Fruit fly (Drosophila melanogaster) whole organism, embryonic: ENCODE measurements around the gene alphaTub84B.
A peak's percentile ranks its signal among the peaks of the same experiment; 100 is the strongest.

ENCODE experiments used
- Ada2b ChIP-seq: fragments of 200-800 bp; sonication (Bioruptor generic); IDR thresholded peaks from 2 replicates; pipeline ENCODE4 v1.3.6; 2022; ENCODE audit warnings: missing biosample characterization, missing genetic modification characterization
- Asciz ChIP-seq: fragments of 200-800 bp; sonication (Bioruptor generic); optimal IDR thresholded peaks from 2 replicates; lab custom pipeline; 2017; ENCODE audit warnings: missing biosample characterization, mild to moderate bottlenecking, missing genetic modification characterization, missing genetic modification reagents
- CG10959 ChIP-seq: fragments of 200-800 bp; sonication (Bioruptor generic); IDR thresholded peaks from 2 replicates; pipeline ENCODE4 v1.3.6; 2022; ENCODE audit warnings: missing biosample characterization, missing genetic modification characterization
- CG11456 ChIP-seq: fragments of 200-800 bp; sonication (Bioruptor generic); IDR thresholded peaks from 3 replicates; pipeline ENCODE4 v1.3.6; 2022; ENCODE audit warnings: missing biosample characterization, missing genetic modification characterization
- CG13894 ChIP-seq: fragments of 200-800 bp; sonication (Bioruptor generic); optimal IDR thresholded peaks from 3 replicates; lab custom pipeline; 2018; ENCODE audit warnings: missing biosample characterization, mild to moderate bottlenecking, missing genetic modification characterization, moderate library complexity
- CG16779 ChIP-seq: fragments of 200-800 bp; sonication (Bioruptor generic); IDR thresholded peaks from 2 replicates; pipeline ENCODE4 v1.3.6; 2022; ENCODE audit warnings: missing biosample characterization, missing genetic modification characterization
- CG1792 ChIP-seq: fragments of 200-800 bp; sonication (Bioruptor generic); optimal IDR thresholded peaks from 2 replicates; lab custom pipeline; 2016; ENCODE audit warnings: missing biosample characterization, missing genetic modification characterization
- CG18764 ChIP-seq: fragments of 200-800 bp; sonication (Bioruptor generic); optimal IDR thresholded peaks from 3 replicates; lab custom pipeline; 2016; ENCODE audit warnings: missing biosample characterization, missing genetic modification characterization
- CG2116 ChIP-seq: fragments of 200-800 bp; sonication (Bioruptor generic); optimal IDR thresholded peaks from 3 replicates; lab custom pipeline; 2018; ENCODE audit warnings: missing biosample characterization, mild to moderate bottlenecking, missing genetic modification characterization
- CG2120 ChIP-seq: fragments of 200-800 bp; sonication (Bioruptor generic); optimal IDR thresholded peaks from 3 replicates; lab custom pipeline; 2016; ENCODE audit warnings: missing biosample characterization, missing genetic modification characterization
- CG3065 ChIP-seq: fragments of 200-800 bp; sonication (Bioruptor generic); optimal IDR thresholded peaks from 2 replicates; lab custom pipeline; 2016; ENCODE audit warnings: missing biosample characterization, missing genetic modification characterization
- CG31388 ChIP-seq: fragments of 200-800 bp; sonication (Bioruptor generic); optimal IDR thresholded peaks from 2 replicates; lab custom pipeline; 2016; ENCODE audit warnings: missing biosample characterization, missing genetic modification characterization
- CG34422 ChIP-seq: fragments of 200-800 bp; sonication (Bioruptor generic); IDR thresholded peaks from 3 replicates; pipeline ENCODE4 v1.3.6; 2022; ENCODE audit warnings: missing biosample characterization, missing genetic modification characterization
- CG4360 ChIP-seq: fragments of 200-800 bp; sonication (Bioruptor generic); IDR thresholded peaks from 2 replicates; pipeline ENCODE4 v1.3.6; 2022; ENCODE audit warnings: missing biosample characterization, missing genetic modification characterization
- CG4404 ChIP-seq: fragments of 200-800 bp; sonication (Bioruptor generic); IDR thresholded peaks from 2 replicates; pipeline ENCODE4 v1.3.6; 2022; ENCODE audit warnings: missing biosample characterization, missing genetic modification characterization
- CG4730 ChIP-seq: fragments of 200-800 bp; sonication (Bioruptor generic); IDR thresholded peaks from 2 replicates; pipeline ENCODE4 v1.3.6; 2022; ENCODE audit warnings: missing biosample characterization, missing genetic modification characterization
- CG6689 ChIP-seq: fragments of 200-800 bp; sonication (Bioruptor generic); IDR thresholded peaks from 2 replicates; pipeline ENCODE4 v1.3.6; 2022; ENCODE audit warnings: missing biosample characterization, missing genetic modification characterization
- CG7372 ChIP-seq: fragments of 200-800 bp; sonication (Bioruptor generic); IDR thresholded peaks from 2 replicates; pipeline ENCODE4 v1.3.6; 2022; ENCODE audit warnings: missing biosample characterization, missing genetic modification characterization
- CG7556 ChIP-seq: fragments of 200-800 bp; sonication (Bioruptor generic); optimal IDR thresholded peaks from 2 replicates; lab custom pipeline; 2017; ENCODE audit warnings: missing biosample characterization, mild to moderate bottlenecking, missing genetic modification characterization
- CG8765 ChIP-seq: fragments of 200-800 bp; sonication (Bioruptor generic); IDR thresholded peaks from 2 replicates; pipeline ENCODE4 v1.3.6; 2022; ENCODE audit warnings: missing biosample characterization, missing genetic modification characterization
- CG9932 ChIP-seq: fragments of 200-800 bp; sonication (Bioruptor generic); IDR thresholded peaks from 2 replicates; pipeline ENCODE4 v1.3.6; 2022; ENCODE audit warnings: missing biosample characterization, missing genetic modification characterization
- Chrac-16 ChIP-seq: fragments of 200-800 bp; sonication (Bioruptor generic); optimal IDR thresholded peaks from 3 replicates; lab custom pipeline; 2016; ENCODE audit warnings: missing biosample characterization, missing genetic modification characterization
- Dll ChIP-seq: fragments of 200-800 bp; sonication (Bioruptor generic); IDR thresholded peaks from 4 replicates; pipeline ENCODE4 v1.3.6; 2022; ENCODE audit warnings: missing biosample characterization, missing genetic modification characterization; ENCODE audit not compliant: partially characterized antibody
- Dref ChIP-seq: fragments of 200-800 bp; sonication (Bioruptor generic); IDR thresholded peaks from 2 replicates; pipeline ENCODE4 v1.3.6; 2022; ENCODE audit warnings: missing biosample characterization, missing genetic modification characterization
- HHEX ChIP-seq: fragments of 200-800 bp; sonication (Bioruptor generic); optimal IDR thresholded peaks from 3 replicates; lab custom pipeline; 2017; ENCODE audit warnings: missing biosample characterization, mild to moderate bottlenecking, missing genetic modification characterization, missing genetic modification reagents
- Mrtf ChIP-seq: fragments of 200-800 bp; sonication (Bioruptor generic); IDR thresholded peaks from 3 replicates; pipeline ENCODE4 v1.3.6; 2022; ENCODE audit warnings: missing biosample characterization, missing genetic modification characterization
- NfI ChIP-seq: fragments of 200-800 bp; sonication (Bioruptor generic); optimal IDR thresholded peaks from 3 replicates; lab custom pipeline; 2018; ENCODE audit warnings: missing biosample characterization, mild to moderate bottlenecking, missing genetic modification characterization, moderate library complexity
- Oaz ChIP-seq: fragments of 200-800 bp; sonication (Bioruptor generic); IDR thresholded peaks from 2 replicates; pipeline ENCODE4 v1.3.6; 2022; ENCODE audit warnings: missing biosample characterization, missing genetic modification characterization
- Ssrp ChIP-seq: fragments of 200-800 bp; sonication (Bioruptor generic); optimal IDR thresholded peaks from 2 replicates; lab custom pipeline; 2018; ENCODE audit warnings: missing biosample characterization, mild to moderate bottlenecking, missing genetic modification characterization, moderate library complexity
- Xbp1 ChIP-seq: fragments of 200-800 bp; sonication (Bioruptor generic); optimal IDR thresholded peaks from 3 replicates; lab custom pipeline; 2016; ENCODE audit warnings: missing biosample characterization, mild to moderate bottlenecking, missing genetic modification characterization
- ap ChIP-seq: fragments of 200-800 bp; sonication (Bioruptor generic); IDR thresholded peaks from 2 replicates; pipeline ENCODE4 v1.3.6; 2022; ENCODE audit warnings: missing biosample characterization, missing genetic modification characterization
- cwo ChIP-seq: fragments of 200-800 bp; sonication (Bioruptor generic); optimal IDR thresholded peaks from 3 replicates; lab custom pipeline; 2017; ENCODE audit warnings: missing biosample characterization, missing genetic modification characterization, mild to moderate bottlenecking, moderate library complexity, missing genetic modification reagents
- dan ChIP-seq: fragments of 200-800 bp; sonication (Bioruptor generic); IDR thresholded peaks from 2 replicates; pipeline ENCODE4 v1.3.6; 2022; ENCODE audit warnings: missing biosample characterization, missing genetic modification characterization
- ewg ChIP-seq: fragments of 200-800 bp; sonication (Bioruptor generic); optimal IDR thresholded peaks from 3 replicates; lab custom pipeline; 2017; ENCODE audit warnings: mild to moderate bottlenecking, missing biosample characterization, missing genetic modification reagents, missing genetic modification characterization
- exex ChIP-seq: fragments of 200-800 bp; sonication (Bioruptor generic); optimal IDR thresholded peaks from 4 replicates; lab custom pipeline; 2018; ENCODE audit warnings: missing biosample characterization, mild to moderate bottlenecking, missing genetic modification characterization, moderate library complexity
- fd102C ChIP-seq: fragments of 200-800 bp; sonication (Bioruptor generic); optimal IDR thresholded peaks from 2 replicates; lab custom pipeline; 2018; ENCODE audit warnings: missing biosample characterization, mild to moderate bottlenecking, missing genetic modification characterization, moderate library complexity
- fd3F ChIP-seq: fragments of 200-800 bp; sonication (Bioruptor generic); optimal IDR thresholded peaks from 2 replicates; lab custom pipeline; 2018; ENCODE audit warnings: missing biosample characterization, mild to moderate bottlenecking, missing genetic modification characterization, moderate library complexity
- fd64A ChIP-seq: fragments of 200-800 bp; sonication (Bioruptor generic); optimal IDR thresholded peaks from 3 replicates; lab custom pipeline; 2018; ENCODE audit warnings: missing biosample characterization, mild to moderate bottlenecking, missing genetic modification characterization
- gem ChIP-seq: fragments of 200-800 bp; sonication (Bioruptor generic); optimal IDR thresholded peaks from 2 replicates; lab custom pipeline; 2019; ENCODE audit warnings: missing biosample characterization, mild to moderate bottlenecking, missing genetic modification characterization, moderate library complexity
- hkb ChIP-seq, 2 experiments: fragments of 200-800 bp in 1 of 2; fragments of >200 bp in 1 of 2; sonication (Bioruptor generic) in 1 of 2; IDR thresholded peaks in 1 of 2; optimal IDR thresholded peaks in 1 of 2; 2 replicates each; pipeline versions ENCODE4 v1.3.6 to Lab custom; 2017 to 2022; ENCODE audit warnings: missing biosample characterization in 1 of 2, missing genetic modification characterization in 1 of 2
- lilli ChIP-seq: fragments of 200-800 bp; sonication (Bioruptor generic); optimal IDR thresholded peaks from 3 replicates; lab custom pipeline; 2016; ENCODE audit warnings: missing biosample characterization, missing genetic modification characterization
- maf-S ChIP-seq: fragments of 200-800 bp; sonication (Bioruptor generic); optimal IDR thresholded peaks from 2 replicates; lab custom pipeline; 2016; ENCODE audit warnings: missing biosample characterization, missing genetic modification characterization
- pros ChIP-seq: fragments of 200-800 bp; sonication (Bioruptor generic); optimal IDR thresholded peaks from 3 replicates; lab custom pipeline; 2019; ENCODE audit warnings: missing biosample characterization, mild to moderate bottlenecking, missing genetic modification characterization, moderate library complexity
- sc ChIP-seq, 3 experiments: fragments of >200 bp in 2 of 3; fragments of 200-800 bp in 1 of 3; sonication (Bioruptor generic) in 1 of 3; optimal IDR thresholded peaks; 2 replicates in 2 of 3; 3 replicates in 1 of 3; lab custom pipeline; 2017; ENCODE audit warnings: mild to moderate bottlenecking in 1 of 3, missing biosample characterization in 1 of 3, missing genetic modification characterization in 1 of 3, missing genetic modification reagents in 1 of 3
- sd ChIP-seq: fragments of 200-800 bp; sonication (Bioruptor generic); optimal IDR thresholded peaks from 3 replicates; lab custom pipeline; 2018; ENCODE audit warnings: missing biosample characterization, mild to moderate bottlenecking, missing genetic modification characterization, moderate library complexity
- sima ChIP-seq: fragments of 200-800 bp; sonication (Bioruptor generic); optimal IDR thresholded peaks from 2 replicates; lab custom pipeline; 2016; ENCODE audit warnings: missing biosample characterization, missing genetic modification characterization
- slbo ChIP-seq: fragments of 200-800 bp; sonication (Bioruptor generic); IDR thresholded peaks from 2 replicates; pipeline ENCODE4 v1.3.6; 2022; ENCODE audit warnings: missing biosample characterization, missing genetic modification characterization
- stc ChIP-seq: fragments of 200-800 bp; sonication (Bioruptor generic); IDR thresholded peaks from 2 replicates; pipeline ENCODE4 v1.3.6; 2022; ENCODE audit warnings: missing biosample characterization, missing genetic modification characterization
- tin ChIP-seq: fragments of 200-800 bp; sonication (Bioruptor generic); optimal IDR thresholded peaks from 3 replicates; lab custom pipeline; 2016; ENCODE audit warnings: missing biosample characterization, missing genetic modification characterization
- tio ChIP-seq: fragments of 200-800 bp; sonication (Bioruptor generic); optimal IDR thresholded peaks from 2 replicates; lab custom pipeline; 2017; ENCODE audit warnings: missing biosample characterization, missing genetic modification characterization, inconsistent platforms

alphaTub84B gene

DNA sequence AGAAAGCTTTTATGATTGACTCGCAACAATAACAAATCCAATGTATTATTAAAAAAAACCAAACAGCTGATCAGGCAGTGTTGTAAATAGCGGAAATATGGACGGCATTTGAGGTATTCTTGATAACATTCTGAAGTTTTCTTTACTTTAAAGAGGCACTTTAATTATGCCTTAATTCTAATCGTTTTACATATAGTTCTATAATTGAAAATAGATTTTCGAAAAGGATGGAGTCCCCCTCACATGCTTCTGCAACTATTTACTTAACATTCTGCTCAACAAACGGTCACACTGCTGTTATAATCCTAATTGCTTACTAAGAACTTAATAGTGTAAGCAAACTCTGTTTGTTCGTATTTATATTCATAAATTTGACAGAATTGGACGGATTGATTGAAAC is 41.6 kb downstream of the alphaTub84B start, which contains the start of gene CG10068:
CG10068 (minus strand) TSS at position 62 of the 400 bp plus-strand sequence.
- TF ChIP-seq fd64A (GFP tag; lab: Kevin White, UChicago) (peak; percentile 73), CG4360 (GFP tag; lab: Robert Waterston, UW) (peak; percentile 68), hkb (optimal IDR thresholded peaks at IDR 0.05; lab: Kevin White, UChicago) (no peak), hkb (GFP tag; IDR thresholded peaks at IDR 0.05; lab: Robert Waterston, UW) (peak; percentile 95), sima (peak; percentile 22), CG8765 (GFP tag; lab: Robert Waterston, UW) (peak; percentile 89), CG4730 (GFP tag; lab: Robert Waterston, UW) (peak; percentile 82), exex (peak; percentile 85), Ada2b (GFP tag; lab: Robert Waterston, UW) (peak; percentile 88), Asciz (GFP tag; lab: Kevin White, UChicago) (peak; percentile 84), Mrtf (GFP tag; lab: Robert Waterston, UW) (peak; percentile 82; the same call in 2 of the 3 replicates), CG34422 (GFP tag; lab: Robert Waterston, UW) (peak; percentile 94), Oaz (peak; percentile 81), CG6689 (GFP tag; lab: Robert Waterston, UW) (peak; percentile 94), CG11456 (GFP tag; lab: Robert Waterston, UW) (peak; percentile 88), NfI (peak; percentile 88), ap (GFP tag; lab: Robert Waterston, UW) (peak; percentile 85), cwo (GFP tag; lab: Kevin White, UChicago) (peak; percentile 83), CG1792 (peak; percentile 79), CG2120 (peak; percentile 88), CG13894 (tag; lab: Kevin White, UChicago) (peak; percentile 90), tin (GFP tag; lab: Kevin White, UChicago) (peak; percentile 86), sd (tag; lab: Kevin White, UChicago) (peak; percentile 55), fd102C (peak; percentile 88), gem (tag; lab: Kevin White, UChicago) (peak; percentile 94), CG4404 (GFP tag; lab: Robert Waterston, UW) (peak; percentile 83; the same call in 1 of the 2 replicates), Dll (GFP tag; lab: Robert Waterston, UW) (peak; percentile 57; the same call in 2 of the 4 replicates), lilli (peak; percentile 93), dan (no peak), Ssrp (tag; lab: Kevin White, UChicago) (peak; percentile 80), tio (GFP tag; lab: Kevin White, UChicago) (peak; percentile 81), slbo (GFP tag; lab: Robert Waterston, UW) (peak; percentile 88), CG18764 (peak; percentile 84), CG7556 (GFP tag; lab: Kevin White, UChicago) (peak; percentile 83), HHEX (peak; percentile 84), CG3065 (GFP tag; lab: Kevin White, UChicago) (peak; percentile 52), sc (optimal IDR thresholded peaks at IDR 0.05; lab: Kevin White, UChicago) (no peak), sc (GFP tag; optimal IDR thresholded peaks at IDR 0.05; lab: Kevin White, UChicago) (peak; percentile 69), Xbp1 (GFP tag; lab: Kevin White, UChicago) (peak; percentile 89), CG31388 (peak; percentile 76), CG7372 (GFP tag; lab: Robert Waterston, UW) (peak; percentile 89), fd3F (GFP tag; lab: Kevin White, UChicago) (peak; percentile 76), CG9932 (no peak; the same call in 1 of the 2 replicates), Chrac-16 (peak; percentile 89), CG10959 (GFP tag; lab: Robert Waterston, UW) (peak; percentile 90), pros (GFP tag; lab: Kevin White, UChicago) (peak; percentile 23), stc (peak; percentile 91), Dref (GFP tag; lab: Robert Waterston, UW) (no peak), CG16779 (GFP tag; lab: Robert Waterston, UW) (peak; percentile 80; the same call in 1 of the 2 replicates), CG2116 (GFP tag; lab: Kevin White, UChicago) (peak; percentile 76), maf-S (GFP tag; lab: Kevin White, UChicago) (peak; percentile 86), ewg (GFP tag; lab: Kevin White, UChicago) (peak; percentile 78)
